Fruit fly (Drosophila melanogaster) whole organism, embryonic: Measurements from ENCODE around the gene CG18598.

ENCODE experiments used
- Bgb ChIP-seq: fragments of 200-800 bp; sonication (Bioruptor generic); IDR thresholded peaks from 2 replicates; pipeline ENCODE4 v1.3.6; 2022; ENCODE audit warnings: missing biosample characterization, missing genetic modification characterization; ENCODE audit not compliant: partially characterized antibody
- CG10543 ChIP-seq: fragments of 200-800 bp; sonication (Bioruptor generic); optimal IDR thresholded peaks from 3 replicates; lab custom pipeline; 2017; ENCODE audit warnings: missing biosample characterization, mild to moderate bottlenecking, missing genetic modification characterization, moderate library complexity
- CG10959 ChIP-seq: fragments of 200-800 bp; sonication (Bioruptor generic); IDR thresholded peaks from 2 replicates; pipeline ENCODE4 v1.3.6; 2022; ENCODE audit warnings: missing biosample characterization, missing genetic modification characterization
- CG11695 ChIP-seq: fragments of 200-800 bp; sonication (Bioruptor generic); IDR thresholded peaks from 3 replicates; pipeline ENCODE4 v1.3.6; 2022; ENCODE audit warnings: missing biosample characterization, missing genetic modification characterization
- CG12104 ChIP-seq: fragments of 200-800 bp; sonication (Bioruptor generic); optimal IDR thresholded peaks from 3 replicates; lab custom pipeline; 2016; ENCODE audit warnings: missing biosample characterization, missing genetic modification characterization
- CG12155 ChIP-seq: fragments of 200-800 bp; sonication (Bioruptor generic); optimal IDR thresholded peaks from 3 replicates; lab custom pipeline; 2016; ENCODE audit warnings: missing biosample characterization, missing genetic modification characterization
- CG14441 ChIP-seq: fragments of 200-800 bp; sonication (Bioruptor generic); IDR thresholded peaks from 2 replicates; pipeline ENCODE4 v1.3.6; 2022; ENCODE audit warnings: missing biosample characterization, missing genetic modification characterization
- CG15269 ChIP-seq: fragments of 200-800 bp; sonication (Bioruptor generic); optimal IDR thresholded peaks from 2 replicates; lab custom pipeline; 2018; ENCODE audit warnings: missing biosample characterization, mild to moderate bottlenecking, missing genetic modification characterization, moderate library complexity
- CG15601 ChIP-seq: fragments of 200-800 bp; sonication (Bioruptor generic); optimal IDR thresholded peaks from 3 replicates; lab custom pipeline; 2019; ENCODE audit warnings: missing biosample characterization, mild to moderate bottlenecking, missing genetic modification characterization, moderate library complexity
- CG1832 ChIP-seq: fragments of 200-800 bp; sonication (Bioruptor generic); optimal IDR thresholded peaks from 2 replicates; lab custom pipeline; 2017; ENCODE audit warnings: missing biosample characterization, mild to moderate bottlenecking, missing genetic modification characterization, inconsistent platforms
- CG18599 ChIP-seq: fragments of 200-800 bp; sonication (Bioruptor generic); optimal IDR thresholded peaks from 3 replicates; lab custom pipeline; 2017; ENCODE audit warnings: missing biosample characterization, missing genetic modification characterization, mild to moderate bottlenecking, moderate library complexity, missing genetic modification reagents
- CG18619 ChIP-seq: fragments of 200-800 bp; sonication (Bioruptor generic); optimal IDR thresholded peaks from 3 replicates; lab custom pipeline; 2017; ENCODE audit warnings: missing biosample characterization, mild to moderate bottlenecking, missing genetic modification characterization
- CG18764 ChIP-seq: fragments of 200-800 bp; sonication (Bioruptor generic); optimal IDR thresholded peaks from 3 replicates; lab custom pipeline; 2016; ENCODE audit warnings: missing biosample characterization, missing genetic modification characterization
- CG2678 ChIP-seq: fragments of 200-800 bp; sonication (Bioruptor generic); optimal IDR thresholded peaks from 3 replicates; lab custom pipeline; 2019; ENCODE audit warnings: missing biosample characterization, mild to moderate bottlenecking, missing genetic modification characterization, moderate library complexity
- CG43689 ChIP-seq: fragments of 200-800 bp; sonication (Bioruptor generic); IDR thresholded peaks from 2 replicates; pipeline ENCODE4 v1.3.6; 2022; ENCODE audit warnings: missing biosample characterization, missing genetic modification characterization
- CG4707 ChIP-seq: fragments of 200-800 bp; sonication (Bioruptor generic); optimal IDR thresholded peaks from 2 replicates; lab custom pipeline; 2018; ENCODE audit warnings: missing biosample characterization, mild to moderate bottlenecking, missing genetic modification characterization, moderate library complexity
- CG8359 ChIP-seq: fragments of 200-800 bp; sonication (Bioruptor generic); optimal IDR thresholded peaks from 2 replicates; lab custom pipeline; 2017; ENCODE audit warnings: missing biosample characterization, mild to moderate bottlenecking, missing genetic modification characterization, borderline replicate concordance
- CG9215 ChIP-seq: fragments of 200-800 bp; sonication (Bioruptor generic); IDR thresholded peaks from 2 replicates; pipeline ENCODE4 v1.3.6; 2022; ENCODE audit warnings: missing biosample characterization, missing genetic modification characterization
- CG9437 ChIP-seq: fragments of 200-800 bp; sonication (Bioruptor generic); optimal IDR thresholded peaks from 2 replicates; lab custom pipeline; 2018; ENCODE audit warnings: missing biosample characterization, mild to moderate bottlenecking, missing genetic modification characterization
- CkIIα-i1 ChIP-seq: fragments of 200-800 bp; sonication (Bioruptor generic); IDR thresholded peaks from 2 replicates; pipeline ENCODE4 v1.3.6; 2022; ENCODE audit warnings: missing biosample characterization, missing genetic modification characterization
- D19A ChIP-seq: fragments of 200-800 bp; optimal IDR thresholded peaks from 3 replicates; lab custom pipeline; 2019; ENCODE audit warnings: missing biosample characterization, mild to moderate bottlenecking, missing genetic modification characterization, moderate library complexity
- Gsc ChIP-seq: fragments of 200-800 bp; sonication (Bioruptor generic); IDR thresholded peaks from 2 replicates; pipeline ENCODE4 v1.3.6; 2022; ENCODE audit warnings: missing biosample characterization, missing genetic modification characterization
- H2.0 ChIP-seq: fragments of 200-800 bp; sonication (Bioruptor generic); IDR thresholded peaks from 2 replicates; pipeline ENCODE4 v1.3.6; 2022; ENCODE audit warnings: missing biosample characterization, missing genetic modification characterization
- HLH4C ChIP-seq: fragments of 200-800 bp; sonication (Bioruptor generic); IDR thresholded peaks from 3 replicates; pipeline ENCODE4 v1.3.6; 2022; ENCODE audit warnings: missing biosample characterization, missing genetic modification characterization; ENCODE audit not compliant: partially characterized antibody
- HLH54F ChIP-seq: fragments of 200-800 bp; sonication (Bioruptor generic); optimal IDR thresholded peaks from 3 replicates; lab custom pipeline; 2016; ENCODE audit warnings: missing biosample characterization, missing genetic modification characterization
- Hey ChIP-seq: fragments of 200-800 bp; sonication (Bioruptor generic); optimal IDR thresholded peaks from 3 replicates; lab custom pipeline; 2018; ENCODE audit warnings: missing biosample characterization, mild to moderate bottlenecking, missing genetic modification characterization
- Hmx ChIP-seq: fragments of 200-800 bp; sonication (Bioruptor generic); optimal IDR thresholded peaks from 2 replicates; lab custom pipeline; 2016; ENCODE audit warnings: missing biosample characterization, missing genetic modification characterization
- Jarid2 ChIP-seq: fragments of 200-800 bp; sonication (Bioruptor generic); optimal IDR thresholded peaks from 3 replicates; lab custom pipeline; 2017; ENCODE audit warnings: mild to moderate bottlenecking, missing biosample characterization, missing genetic modification reagents, missing genetic modification characterization
- Lhr ChIP-seq: fragments of 200-800 bp; sonication (Bioruptor generic); optimal IDR thresholded peaks from 3 replicates; lab custom pipeline; 2017; ENCODE audit warnings: mild to moderate bottlenecking, missing biosample characterization, missing genetic modification reagents, missing genetic modification characterization
- Mes4 ChIP-seq: fragments of 200-800 bp; sonication (Bioruptor generic); optimal IDR thresholded peaks from 2 replicates; lab custom pipeline; 2016; ENCODE audit warnings: missing biosample characterization, missing genetic modification characterization
- Nf-YB ChIP-seq: fragments of 200-800 bp; sonication (Bioruptor generic); optimal IDR thresholded peaks from 3 replicates; lab custom pipeline; 2019; ENCODE audit warnings: missing biosample characterization, mild to moderate bottlenecking, missing genetic modification characterization, moderate library complexity
- Nf-YC ChIP-seq: fragments of 200-800 bp; optimal IDR thresholded peaks from 3 replicates; lab custom pipeline; 2019; ENCODE audit warnings: missing biosample characterization, mild to moderate bottlenecking, missing genetic modification characterization, moderate library complexity
- TFAM ChIP-seq: fragments of 200-800 bp; sonication (Bioruptor generic); optimal IDR thresholded peaks from 2 replicates; lab custom pipeline; 2017; ENCODE audit warnings: missing biosample characterization, missing genetic modification characterization, inconsistent platforms
- Trl ChIP-seq, 3 experiments: fragments of >200 bp in 2 of 3; fragments of 200-800 bp in 1 of 3; sonication (Bioruptor generic) in 1 of 3; optimal IDR thresholded peaks; 2 replicates in 1 of 3; 3 replicates in 2 of 3; lab custom pipeline; 2016 to 2017; ENCODE audit warnings: missing biosample characterization in 1 of 3, missing genetic modification characterization in 1 of 3
- Xrp1 ChIP-seq: fragments of 200-800 bp; sonication (Bioruptor generic); IDR thresholded peaks from 2 replicates; pipeline ENCODE4 v1.3.6; 2022; ENCODE audit warnings: missing biosample characterization, missing genetic modification characterization
- cad ChIP-seq: fragments of >200 bp; optimal IDR thresholded peaks from 2 replicates; lab custom pipeline; 2017; ENCODE audit warnings: missing biosample characterization, missing genetic modification characterization
- cato ChIP-seq: fragments of 200-800 bp; sonication (Bioruptor generic); optimal IDR thresholded peaks from 2 replicates; lab custom pipeline; 2016; ENCODE audit warnings: missing biosample characterization, missing genetic modification characterization, borderline replicate concordance
- fu2 ChIP-seq: fragments of 200-800 bp; sonication (Bioruptor generic); optimal IDR thresholded peaks from 2 replicates; lab custom pipeline; 2016; ENCODE audit warnings: missing biosample characterization, missing genetic modification characterization
- gt ChIP-seq: fragments of 200-800 bp; sonication (Bioruptor generic); IDR thresholded peaks from 2 replicates; pipeline ENCODE4 v1.3.6; 2022; ENCODE audit warnings: missing biosample characterization, missing genetic modification characterization
- her ChIP-seq: fragments of 200-800 bp; sonication (Bioruptor generic); optimal IDR thresholded peaks from 2 replicates; lab custom pipeline; 2016; ENCODE audit warnings: missing biosample characterization, missing genetic modification characterization
- knrl ChIP-seq: fragments of 200-800 bp; sonication (Bioruptor generic); IDR thresholded peaks from 3 replicates; pipeline ENCODE4 v1.3.6; 2022; ENCODE audit warnings: missing biosample characterization, missing genetic modification characterization; ENCODE audit not compliant: partially characterized antibody
- maf-S ChIP-seq: fragments of 200-800 bp; sonication (Bioruptor generic); optimal IDR thresholded peaks from 2 replicates; lab custom pipeline; 2016; ENCODE audit warnings: missing biosample characterization, missing genetic modification characterization
- prd ChIP-seq, 3 experiments: fragments of >200 bp in 2 of 3; fragments of 200-800 bp in 1 of 3; sonication (Bioruptor generic) in 1 of 3; optimal IDR thresholded peaks in 2 of 3; IDR thresholded peaks in 1 of 3; 2 replicates in 2 of 3; 3 replicates in 1 of 3; pipeline versions ENCODE4 v1.3.6 to Lab custom; 2017 to 2022; ENCODE audit warnings: missing biosample characterization in 1 of 3, missing genetic modification characterization in 1 of 3
- seq ChIP-seq: fragments of 200-800 bp; sonication (Bioruptor generic); IDR thresholded peaks from 2 replicates; pipeline ENCODE4 v1.3.6; 2022; ENCODE audit warnings: missing biosample characterization, missing genetic modification characterization
- slou ChIP-seq: fragments of 200-800 bp; sonication (Bioruptor generic); optimal IDR thresholded peaks from 3 replicates; lab custom pipeline; 2016; ENCODE audit warnings: missing biosample characterization, missing genetic modification characterization
- tgo ChIP-seq: fragments of 200-800 bp; sonication (Bioruptor generic); IDR thresholded peaks from 3 replicates; pipeline ENCODE4 v1.3.6; 2022; ENCODE audit warnings: missing biosample characterization, missing genetic modification characterization
- tio ChIP-seq: fragments of 200-800 bp; sonication (Bioruptor generic); optimal IDR thresholded peaks from 2 replicates; lab custom pipeline; 2017; ENCODE audit warnings: missing biosample characterization, missing genetic modification characterization, inconsistent platforms
- trem ChIP-seq: fragments of 200-800 bp; optimal IDR thresholded peaks from 3 replicates; lab custom pipeline; 2019; ENCODE audit warnings: missing biosample characterization, mild to moderate bottlenecking, missing genetic modification characterization, moderate library complexity
- vfl ChIP-seq: fragments of 200-800 bp; sonication (Bioruptor generic); optimal IDR thresholded peaks from 2 replicates; lab custom pipeline; 2016; ENCODE audit warnings: missing biosample characterization, missing genetic modification characterization

Gene CG18598

DNA sequence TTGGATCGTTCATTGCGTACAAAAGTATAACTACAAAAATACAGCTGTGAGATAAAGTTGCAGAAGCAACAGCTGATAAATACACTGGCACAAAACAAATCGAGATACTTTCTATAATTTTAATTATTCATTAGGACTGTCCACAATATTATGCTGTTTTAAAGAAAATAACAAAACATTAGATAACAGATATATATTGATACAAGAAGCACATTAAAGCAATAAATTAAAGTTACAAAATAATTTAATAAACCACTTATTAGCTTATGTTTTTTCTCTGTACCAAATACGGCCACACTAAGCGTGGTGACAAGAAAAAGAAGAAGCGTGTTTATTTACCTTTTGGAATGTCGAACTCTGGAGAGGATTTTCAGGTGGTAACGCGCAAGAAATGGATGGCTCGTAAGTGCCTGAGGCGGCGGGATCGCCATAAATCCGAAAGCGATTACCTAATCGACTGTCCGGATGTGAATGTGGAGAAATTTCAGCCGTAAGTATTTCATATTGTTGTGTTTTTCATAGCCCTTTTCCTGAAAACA, 30.6 kb upstream of the CG18598 start, which contains the start of the genes CG7988 and CG7183 (continued):
- peak; percentile 67 for TF ChIP-seq CkIIα-i1
- TF ChIP-seq knrl (GFP tag; lab: Robert Waterston, UW), result no peak; the same call in 2 of the 3 replicates
- peak; percentile 96 for TF ChIP-seq CG18619 (GFP tag; lab: Kevin White, UChicago)
- peak; percentile 95 for TF ChIP-seq Gsc (GFP tag; lab: Robert Waterston, UW)
- TF ChIP-seq Bgb (GFP tag; lab: Robert Waterston, UW), result no peak
- peak; percentile 97 for TF ChIP-seq trem (tag; lab: Kevin White, UChicago)
- peak; percentile 95 for TF ChIP-seq Hmx
- no peak for TF ChIP-seq Hey
- peak; percentile 89 for TF ChIP-seq Nf-YB
- TF ChIP-seq CG2678, result peak; percentile 98
- no peak for TF ChIP-seq prd (optimal IDR thresholded peaks at IDR 0.05; lab: Kevin White, UChicago)
- peak; percentile 99 for TF ChIP-seq prd (GFP tag; IDR thresholded peaks at IDR 0.05; lab: Robert Waterston, UW)
- TF ChIP-seq slou (GFP tag; lab: Kevin White, UChicago), result peak; percentile 92
- peak; percentile 88 for TF ChIP-seq Nf-YC (tag; lab: Kevin White, UChicago)
- peak; percentile 77 for TF ChIP-seq Jarid2 (GFP tag; lab: Kevin White, UChicago)
- peak; percentile 97 for TF ChIP-seq CG9215
- TF ChIP-seq CG4707 (GFP tag; lab: Kevin White, UChicago), result peak; percentile 89
- TF ChIP-seq gt (GFP tag; lab: Robert Waterston, UW), result peak; percentile 94
- peak; percentile 91 for TF ChIP-seq CG43689 (GFP tag; lab: Robert Waterston, UW)
- TF ChIP-seq Trl (optimal IDR thresholded peaks at IDR 0.05; lab: Kevin White, UChicago), result no peak
- TF ChIP-seq Trl (GFP tag; optimal IDR thresholded peaks at IDR 0.05; lab: Kevin White, UChicago), result peak; percentile 95
- peak; percentile 94 for TF ChIP-seq maf-S (GFP tag; lab: Kevin White, UChicago)
- peak; percentile 97 for TF ChIP-seq CG12155
- TF ChIP-seq vfl (GFP tag; lab: Kevin White, UChicago), result peak; percentile 91
- TF ChIP-seq Lhr (GFP tag; lab: Kevin White, UChicago), result peak; percentile 94
- TF ChIP-seq CG1832 (GFP tag; lab: Kevin White, UChicago), result no peak
- TF ChIP-seq CG18599, result peak; percentile 96
- peak; percentile 96 for TF ChIP-seq cato (GFP tag; lab: Kevin White, UChicago)
- TF ChIP-seq Mes4 (GFP tag; lab: Kevin White, UChicago), result peak; percentile 87
- TF ChIP-seq CG9437 (GFP tag; lab: Kevin White, UChicago), result peak; percentile 95
- TF ChIP-seq her (GFP tag; lab: Kevin White, UChicago), result peak; percentile 82
- peak; percentile 95 for TF ChIP-seq CG12104 (GFP tag; lab: Kevin White, UChicago)
- peak; percentile 98 for TF ChIP-seq CG15269 (tag; lab: Kevin White, UChicago)
- peak; percentile 97 for TF ChIP-seq CG10959 (GFP tag; lab: Robert Waterston, UW)
- peak; percentile 98 for TF ChIP-seq CG14441
- no peak for TF ChIP-seq cad (GFP tag; lab: Kevin White, UChicago)
- peak; percentile 99 for TF ChIP-seq CG11695 (GFP tag; lab: Robert Waterston, UW)
- TF ChIP-seq CG15601 (tag; lab: Kevin White, UChicago), result peak; percentile 98
- peak; percentile 88 for TF ChIP-seq CG10543 (GFP tag; lab: Kevin White, UChicago)
- peak; percentile 92 for TF ChIP-seq fu2 (GFP tag; lab: Kevin White, UChicago)
- TF ChIP-seq H2.0, result peak; percentile 99
- TF ChIP-seq CG18764 (GFP tag; lab: Kevin White, UChicago), result peak; percentile 96
- TF ChIP-seq Xrp1 (GFP tag; lab: Robert Waterston, UW), result peak; percentile 99
- TF ChIP-seq tgo (GFP tag; lab: Robert Waterston, UW), result peak; percentile 99
- TF ChIP-seq seq (GFP tag; lab: Robert Waterston, UW), result peak; percentile 96
- peak; percentile 96 for TF ChIP-seq tio (GFP tag; lab: Kevin White, UChicago)
- TF ChIP-seq CG8359 (GFP tag; lab: Kevin White, UChicago), result peak; percentile 80
- TF ChIP-seq HLH4C (GFP tag; lab: Robert Waterston, UW), result no peak
- TF ChIP-seq HLH54F (GFP tag; lab: Kevin White, UChicago), result peak; percentile 94
- TF ChIP-seq D19A, result peak; percentile 95
- TF ChIP-seq TFAM, result peak; percentile 66
